Fruit fly (Drosophila melanogaster) Kc167 (cell line): Measurements from ENCODE around the gene CG13676.

Experiments
- Myc ChIP-seq: fragments of >200 bp; optimal IDR thresholded peaks from 2 replicates; lab custom pipeline; 2017; ENCODE audit warnings: missing external identifiers
- Sin3A ChIP-seq: fragments of >200 bp; optimal IDR thresholded peaks from 2 replicates; lab custom pipeline; 2018; ENCODE audit warnings: missing external identifiers
- h ChIP-seq: fragments of >200 bp; optimal IDR thresholded peaks from 3 replicates; lab custom pipeline; 2018; ENCODE audit warnings: missing external identifiers
- insv ChIP-seq: fragments of >200 bp; optimal IDR thresholded peaks from 3 replicates; lab custom pipeline; 2018; ENCODE audit warnings: missing external identifiers
- psq ChIP-seq: fragments of >200 bp; optimal IDR thresholded peaks from 2 replicates; lab custom pipeline; 2017; ENCODE audit warnings: missing external identifiers
- ttk ChIP-seq: sonication (Bioruptor generic); optimal IDR thresholded peaks from 2 replicates; lab custom pipeline; 2017; ENCODE audit warnings: missing external identifiers

CG13676 gene

DNA sequence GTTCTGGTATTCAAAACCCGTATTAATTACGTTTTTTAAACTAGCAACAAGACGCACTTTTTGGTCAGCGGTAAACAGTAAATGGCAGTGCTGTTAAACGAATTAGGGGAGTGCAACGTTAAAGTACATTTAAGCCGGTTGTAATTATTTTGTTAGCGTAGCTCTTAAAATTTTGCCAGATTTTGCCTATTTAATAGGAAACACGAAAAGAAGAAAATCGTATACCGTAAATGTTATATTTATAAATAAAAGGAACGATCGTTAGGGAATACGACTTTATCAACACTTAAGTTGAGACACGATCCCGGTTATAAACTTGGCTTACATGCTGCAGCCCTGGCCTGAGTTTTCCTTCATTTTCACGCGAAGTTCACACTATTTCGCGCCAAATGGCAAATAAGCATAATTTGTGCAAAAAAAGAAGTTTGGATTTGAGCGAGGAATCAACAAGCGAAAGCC is 14.1 kb downstream of the CG13676 start, which contains the start of the genes Setx and mus301:
Gene Setx, minus strand, starts transcription at position 51 of the 459 bp plus-strand sequence.
Gene mus301, plus strand, starts transcription at position 361 of the 459 bp plus-strand sequence.
- TF ChIP-seq Myc (lab: Kevin White, UChicago), result no peak
- no peak for TF ChIP-seq psq
- no peak for TF ChIP-seq ttk (lab: Kevin White, UChicago)
- no peak for TF ChIP-seq Sin3A (lab: Kevin White, UChicago)
- TF ChIP-seq h (lab: Kevin White, UChicago), result no peak
- no peak for TF ChIP-seq insv

DNA sequence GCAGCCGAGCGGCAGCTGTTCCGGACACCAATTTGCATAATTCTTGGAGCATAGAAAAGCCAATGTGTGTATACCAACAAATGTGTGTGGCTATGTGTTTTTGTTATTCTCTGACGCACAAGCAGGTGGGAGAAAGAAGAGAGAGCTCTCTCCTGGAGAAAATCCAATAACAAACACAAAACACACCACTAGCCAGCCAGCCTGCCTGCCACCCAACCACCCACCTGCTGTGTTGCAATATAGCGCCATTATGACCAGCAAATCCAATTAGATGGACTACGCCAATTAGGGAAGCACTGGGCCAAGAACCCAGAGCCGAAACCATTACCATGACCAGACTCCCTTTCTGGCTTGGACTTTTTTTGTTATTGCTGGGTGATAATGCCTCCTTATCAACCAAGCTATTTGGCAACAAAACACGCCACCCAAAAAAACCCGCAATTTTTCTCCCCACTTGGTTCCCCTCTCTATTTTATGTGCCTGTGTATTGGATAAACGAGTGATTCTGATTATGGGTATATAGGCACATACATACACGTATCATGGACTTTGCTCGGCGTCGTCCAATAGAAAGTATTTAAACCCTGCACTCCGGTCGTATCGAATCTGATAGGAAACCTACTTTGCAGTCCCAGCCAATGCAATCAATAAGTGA is 23.1 kb downstream of the CG13676 start:
- TF ChIP-seq ttk (lab: Kevin White, UChicago) (no peak), Sin3A (lab: Kevin White, UChicago) (no peak), h (lab: Kevin White, UChicago) (no peak), insv (no peak), psq (no peak)

DNA sequence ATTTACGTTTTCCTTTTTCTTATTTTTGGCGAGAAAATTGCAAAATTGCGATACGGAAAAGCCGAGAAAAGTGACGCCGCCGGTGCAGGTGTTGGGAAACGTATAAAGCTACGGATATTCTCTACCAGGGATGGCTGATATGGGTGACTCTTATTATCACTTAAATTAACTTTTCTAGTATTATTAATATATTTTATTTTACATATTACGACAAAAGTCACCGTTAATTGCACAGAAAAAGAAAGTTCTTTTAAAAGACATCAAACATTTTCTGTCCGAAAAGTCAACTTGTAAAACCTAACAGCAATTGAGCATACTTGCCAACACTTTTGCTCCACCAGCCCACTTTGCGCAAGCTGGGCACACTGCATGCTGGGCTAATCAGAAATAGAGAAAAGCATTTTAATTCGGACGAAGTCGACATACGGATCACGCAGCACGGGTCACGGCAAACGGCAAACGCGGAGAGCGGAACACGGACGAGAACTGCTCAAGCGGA is 23.9 kb downstream of the CG13676 start, which contains the start of the genes Cds and Uba2:
Gene Cds, plus strand, starts transcription at position 51 of the 499 bp plus-strand sequence.
Gene Uba2, minus strand, starts transcription at position 107 of the 499 bp plus-strand sequence.
- TF ChIP-seq Sin3A (lab: Kevin White, UChicago), result no peak
- TF ChIP-seq ttk (lab: Kevin White, UChicago), result no peak
- no peak for TF ChIP-seq h (lab: Kevin White, UChicago)
- no peak for TF ChIP-seq psq
- TF ChIP-seq insv, result no peak
- TF ChIP-seq Myc (lab: Kevin White, UChicago), result no peak

DNA sequence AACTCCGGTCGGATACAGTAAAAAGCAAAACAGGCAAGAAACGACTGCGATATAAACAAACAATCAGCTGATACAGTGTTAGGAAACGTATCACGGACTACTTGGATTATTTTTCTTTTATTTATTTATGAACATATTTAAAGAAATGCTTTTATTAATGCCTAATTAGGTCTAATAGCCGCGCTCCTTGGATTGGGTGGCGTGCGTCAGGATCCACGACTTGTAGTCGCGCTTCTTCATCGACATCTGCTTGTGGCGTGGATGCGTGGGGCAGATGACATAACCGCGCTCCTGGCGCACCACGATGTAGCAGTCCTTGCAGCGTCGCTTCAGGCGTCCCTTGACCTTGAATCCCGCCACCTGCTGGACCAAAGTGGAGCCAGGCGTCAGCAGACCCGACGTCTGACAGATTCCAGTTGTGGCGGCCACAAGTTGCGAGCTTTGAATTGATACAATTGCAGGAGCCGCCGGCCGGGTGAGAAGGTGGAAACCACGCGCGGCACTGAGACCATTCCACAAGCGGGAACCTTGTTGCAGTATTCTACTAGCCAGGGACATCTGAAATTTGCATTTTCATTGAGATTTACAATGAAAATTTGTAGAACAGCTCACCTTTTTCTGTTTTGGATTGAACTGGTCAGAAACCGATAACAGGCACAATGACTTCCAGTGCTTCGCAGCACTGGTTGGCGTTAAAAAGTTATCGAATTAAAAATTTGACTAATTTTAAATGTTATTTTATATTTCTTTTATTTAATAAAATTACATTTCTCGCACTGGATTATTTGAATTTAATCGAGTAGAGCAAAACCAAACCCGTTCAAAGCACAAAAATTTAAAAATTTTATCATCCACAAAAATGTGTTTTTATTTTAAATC is 26.9 kb downstream of the CG13676 start, which contains the start of the genes CG7550 and mRpL36:
Gene CG7550, minus strand, starts transcription at position 51 of the 879 bp plus-strand sequence.
Gene mRpL36, minus strand, starts transcription at position 652 of the 879 bp plus-strand sequence.
- TF ChIP-seq h (lab: Kevin White, UChicago) (no peak), Sin3A (lab: Kevin White, UChicago) (no peak), insv (no peak), psq (no peak), ttk (lab: Kevin White, UChicago) (no peak), Myc (lab: Kevin White, UChicago) (no peak)

DNA sequence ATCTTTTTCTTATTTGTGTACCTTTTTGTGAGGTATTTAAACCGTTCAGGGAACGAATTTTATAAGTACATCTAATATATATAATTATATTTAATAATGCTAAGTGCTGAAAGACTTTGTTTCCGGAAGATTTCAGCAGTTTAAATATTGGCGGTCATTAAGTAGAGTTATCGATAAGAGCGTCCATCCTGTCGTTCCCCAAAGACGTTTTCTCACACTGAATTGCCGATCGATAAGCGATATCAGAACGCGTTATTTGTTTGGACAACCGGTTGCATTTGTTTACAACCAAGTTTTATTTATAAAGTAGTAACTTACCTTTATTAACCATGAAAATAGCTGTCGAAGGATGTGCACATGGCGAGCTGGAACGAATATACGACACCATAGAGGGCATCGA is 30.0 kb downstream of the CG13676 start, which contains the start of gene ldbr:
Gene ldbr, plus strand, starts transcription at position 238 of the 400 bp plus-strand sequence.
- TF ChIP-seq h (lab: Kevin White, UChicago), result no peak
- no peak for TF ChIP-seq Myc (lab: Kevin White, UChicago)
- no peak for TF ChIP-seq Sin3A (lab: Kevin White, UChicago)
- TF ChIP-seq ttk (lab: Kevin White, UChicago), result no peak
- no peak for TF ChIP-seq insv
- no peak for TF ChIP-seq psq

DNA sequence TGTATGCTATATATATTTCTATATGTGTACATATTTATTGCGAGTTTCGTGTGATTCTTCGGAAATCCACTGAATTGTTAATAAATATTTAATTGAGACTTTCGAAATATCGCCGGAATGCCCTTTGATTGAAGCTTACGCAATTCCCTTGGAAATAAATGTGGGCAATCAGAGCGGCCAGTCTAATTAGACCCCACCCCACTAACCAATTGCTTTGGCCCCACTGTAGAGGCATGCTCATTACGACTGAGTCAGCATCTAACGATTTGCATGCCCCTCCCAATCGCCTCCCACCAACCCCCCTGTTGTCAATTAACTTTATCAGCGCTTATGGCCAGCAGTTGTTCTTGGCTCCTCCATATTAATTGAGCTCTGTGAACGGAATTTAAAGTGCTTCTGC is 34.8 kb downstream of the CG13676 start:
- TF ChIP-seq ttk (lab: Kevin White, UChicago) (no peak), psq (no peak), h (lab: Kevin White, UChicago) (no peak), Sin3A (lab: Kevin White, UChicago) (no peak), insv (no peak), Myc (lab: Kevin White, UChicago) (no peak)

DNA sequence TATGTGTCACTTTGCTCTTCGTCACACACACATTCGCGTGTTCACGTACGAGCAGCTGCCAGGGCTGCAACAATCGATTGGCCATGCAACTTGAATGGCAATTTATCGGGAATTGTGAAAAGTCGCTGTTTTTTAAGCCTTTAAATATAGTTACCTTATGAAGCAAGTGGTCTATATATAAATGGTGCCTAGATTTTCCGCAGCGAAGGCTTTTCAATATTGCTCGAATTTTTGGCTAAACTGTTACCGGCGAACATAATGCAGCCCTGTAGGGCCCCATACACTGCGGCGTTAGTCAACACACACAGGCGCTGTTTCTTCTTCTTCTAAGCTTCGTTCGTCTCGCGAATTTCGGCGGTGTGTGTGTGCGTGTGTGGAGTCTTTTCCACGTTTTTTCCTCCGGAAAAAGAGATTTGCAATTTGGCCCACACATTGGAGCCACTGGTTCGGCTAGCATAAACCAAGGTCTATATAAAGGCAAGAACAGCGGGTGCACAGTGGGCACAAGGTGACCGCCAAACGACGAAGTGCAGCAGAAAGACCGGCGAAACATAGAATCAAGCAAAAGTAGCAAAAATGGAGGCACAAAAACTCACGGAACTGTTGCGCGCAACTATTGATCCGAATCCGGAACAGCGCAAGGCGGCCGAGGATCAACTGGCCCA is 35.6 kb downstream of the CG13676 start, which contains the start of the genes Arp3 and msk:
Gene Arp3, minus strand, starts transcription at position 39 of the 665 bp plus-strand sequence.
Gene msk, plus strand, starts transcription at position 316 of the 665 bp plus-strand sequence.
- TF ChIP-seq psq, result no peak
- TF ChIP-seq h (lab: Kevin White, UChicago), result no peak

DNA sequence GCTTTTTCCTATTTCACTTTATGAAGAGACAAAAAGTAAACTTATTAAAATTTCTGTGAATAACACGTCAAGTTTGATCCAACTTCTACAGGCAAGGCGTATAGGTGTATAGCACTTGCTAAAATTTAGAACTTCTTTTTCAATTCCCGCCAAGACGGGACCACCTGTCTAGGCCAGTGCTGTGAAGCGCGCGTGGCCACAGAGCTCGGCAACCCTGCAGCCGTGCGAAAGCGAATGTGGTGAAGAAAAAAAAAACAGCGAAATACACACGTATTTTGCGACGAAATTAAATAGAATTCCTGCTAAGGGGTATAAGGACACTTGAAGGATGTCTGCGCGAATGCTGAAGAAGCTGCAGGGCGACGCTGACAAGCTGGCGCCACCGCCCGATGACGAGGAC is 41.4 kb downstream of the CG13676 start, which contains the start of gene Nulp1:
Gene Nulp1, plus strand, starts transcription at position 198 of the 400 bp plus-strand sequence.
- TF ChIP-seq insv (no peak), ttk (lab: Kevin White, UChicago) (no peak), psq (no peak), Sin3A (lab: Kevin White, UChicago) (no peak), Myc (lab: Kevin White, UChicago) (no peak), h (lab: Kevin White, UChicago) (no peak)

DNA sequence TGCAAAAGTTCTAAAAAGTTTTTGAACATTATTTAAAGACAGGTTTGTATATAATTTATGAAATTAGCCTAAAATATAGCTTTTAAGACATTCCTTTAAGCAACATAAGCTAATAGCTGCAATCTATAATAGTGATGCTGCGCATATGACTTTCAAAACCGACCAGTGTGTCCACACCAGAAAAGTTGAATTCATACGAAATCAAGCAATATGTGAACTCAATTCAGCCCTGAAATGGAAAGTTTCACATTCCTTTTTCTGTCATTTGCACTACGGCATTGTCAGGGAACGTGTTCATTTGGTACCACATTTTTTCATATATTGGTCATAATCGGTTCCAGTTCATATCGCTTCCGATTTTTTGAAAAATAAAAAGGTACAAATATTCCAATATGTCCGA is 42.7 kb downstream of the CG13676 start, which contains the start of gene fan:
Gene fan, plus strand, starts transcription at position 247 of the 400 bp plus-strand sequence.
- TF ChIP-seq insv (no peak), h (lab: Kevin White, UChicago) (no peak), Myc (lab: Kevin White, UChicago) (no peak)

DNA sequence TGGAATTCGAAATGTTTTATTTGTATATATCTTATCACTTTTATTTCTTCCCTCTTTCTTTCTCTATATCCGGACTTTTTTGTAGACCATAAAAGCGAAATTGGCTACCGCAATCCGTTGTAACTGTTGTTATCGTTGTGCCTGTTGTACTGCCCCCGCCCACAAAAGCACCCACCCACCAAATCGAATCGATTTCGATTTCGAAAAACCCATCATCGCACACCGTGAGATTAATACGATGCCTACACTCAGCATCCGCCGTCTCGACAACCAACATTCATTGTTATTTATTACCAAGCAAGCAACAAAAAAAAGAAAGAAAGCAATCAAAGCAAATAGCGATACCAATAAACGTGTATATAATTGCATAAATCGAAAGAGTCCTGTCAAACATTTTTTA is 43.4 kb downstream of the CG13676 start:
- TF ChIP-seq Sin3A (lab: Kevin White, UChicago) (no peak), insv (no peak), ttk (lab: Kevin White, UChicago) (no peak), h (lab: Kevin White, UChicago) (no peak), psq (no peak), Myc (lab: Kevin White, UChicago) (no peak)

DNA sequence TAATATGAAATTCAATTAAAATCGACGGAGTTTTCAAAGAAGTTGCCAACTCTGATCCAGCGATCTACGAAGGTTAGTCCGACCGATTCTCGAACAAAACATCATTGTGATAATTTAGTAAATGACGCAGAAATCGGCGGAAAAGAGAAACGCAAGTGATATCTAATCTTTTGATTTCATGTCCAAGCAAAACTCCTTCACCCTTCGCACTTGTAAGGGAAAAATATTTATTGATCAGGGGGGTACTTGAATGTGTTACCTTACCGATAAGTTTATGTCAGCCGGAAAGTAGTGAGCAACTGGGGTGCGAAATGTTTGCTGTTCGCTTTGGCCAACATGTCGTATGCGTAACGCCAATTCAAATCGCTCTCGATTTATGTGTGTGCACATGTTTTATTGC is 54.5 kb downstream of the CG13676 start:
- no peak for TF ChIP-seq psq
- no peak for TF ChIP-seq ttk (lab: Kevin White, UChicago)
- TF ChIP-seq insv, result no peak
- TF ChIP-seq Myc (lab: Kevin White, UChicago), result no peak
- no peak for TF ChIP-seq Sin3A (lab: Kevin White, UChicago)
- no peak for TF ChIP-seq h (lab: Kevin White, UChicago)
